Worm (Caenorhabditis elegans) whole organism, late embryonic: Measurements from ENCODE around the gene srv-34.
"Not testable (repeated sequence)": the region's sequence is repeated elsewhere in the genome, so short reads cannot be mapped to it uniquely, and the experiment has no call there.

Experiments
- ceh-24 ChIP-seq: sonication (generic microtip); optimal IDR thresholded peaks from 2 replicates; lab custom pipeline; 2016; ENCODE audit warnings: mild to moderate bottlenecking, missing genetic modification characterization, missing compliant biosample characterization
- ceh-45 ChIP-seq: fragments of 200-800 bp; sonication (Bioruptor generic); IDR thresholded peaks from 2 replicates; pipeline ENCODE4 v1.3.6; 2022; ENCODE audit warnings: missing genetic modification reagents, missing genetic modification characterization, missing compliant biosample characterization
- dmd-4 ChIP-seq: sonication (generic microtip); optimal IDR thresholded peaks from 2 replicates; lab custom pipeline; 2016; ENCODE audit warnings: borderline replicate concordance, missing genetic modification characterization, missing compliant biosample characterization
- elt-2 ChIP-seq: sonication (generic microtip); optimal IDR thresholded peaks from 2 replicates; lab custom pipeline; 2016; ENCODE audit warnings: missing genetic modification reagents, missing genetic modification characterization, missing compliant biosample characterization
- lim-6 ChIP-seq: sonication (generic microtip); optimal IDR thresholded peaks from 2 replicates; lab custom pipeline; 2016; ENCODE audit warnings: missing genetic modification characterization, missing compliant biosample characterization
- mec-3 ChIP-seq: sonication (generic microtip); optimal IDR thresholded peaks from 2 replicates; lab custom pipeline; 2016; ENCODE audit warnings: borderline replicate concordance, missing genetic modification characterization, missing compliant biosample characterization
- pha-4 ChIP-seq: fragments of 150-350 bp; optimal IDR thresholded peaks from 2 replicates; lab custom pipeline; 2018; ENCODE audit warnings: missing biosample characterization, missing genetic modification reagents, missing genetic modification characterization

DNA sequence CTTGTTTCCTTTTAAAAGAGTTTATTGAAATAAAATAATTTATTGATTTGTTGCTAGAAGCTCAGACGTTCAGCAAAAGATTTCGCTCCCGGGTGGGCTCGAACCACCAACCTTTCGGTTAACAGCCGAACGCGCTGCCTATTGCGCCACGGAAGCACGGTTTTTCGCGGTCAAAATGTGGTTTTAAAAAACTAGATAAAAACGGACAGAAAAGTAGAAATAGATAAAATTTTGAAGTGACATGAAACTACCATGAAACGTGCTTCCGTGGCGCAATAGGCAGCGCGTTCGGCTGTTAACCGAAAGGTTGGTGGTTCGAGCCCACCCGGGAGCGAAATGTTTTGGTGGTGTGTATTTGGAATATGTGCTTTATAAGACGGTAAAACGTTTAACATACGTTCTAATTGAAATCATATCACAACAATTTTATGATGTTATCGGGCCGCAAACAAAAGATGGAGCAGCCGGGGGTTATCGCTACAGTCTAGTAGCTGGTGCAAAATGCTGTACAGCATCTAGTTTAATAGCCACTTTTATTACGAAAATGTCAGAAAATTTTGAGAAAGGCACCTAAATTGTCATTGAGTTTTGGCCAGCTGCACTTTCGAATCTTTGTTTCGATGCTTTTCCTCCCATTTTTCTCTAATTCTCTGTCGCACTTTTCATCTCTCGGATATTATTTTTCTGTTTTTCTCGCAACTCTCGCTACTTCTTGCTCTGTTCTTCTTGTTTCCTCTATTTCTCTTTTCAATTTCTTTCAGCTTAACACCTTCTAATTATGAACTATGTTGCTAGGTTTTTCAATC, 36.1 kb downstream of the srv-34 start, which contains the start of gene slc-9B.2:
- TF ChIP-seq ceh-45 (GFP tag; lab: Robert Waterston, UW); elt-2 (tag; lab: Kevin White, UChicago); mec-3 (tag; lab: Kevin White, UChicago); dmd-4 (tag; lab: Kevin White, UChicago); lim-6 (tag; lab: Kevin White, UChicago); ceh-24 (tag; lab: Kevin White, UChicago); pha-4 (tag; lab: Kevin White, UChicago): not testable (repeated sequence)
